Worm (Caenorhabditis elegans) whole organism, young adult: Measurements from ENCODE around the gene F28B1.9.

Experiments
- C17E4.6 ChIP-seq: fragments of 200-800 bp; sonication (Bioruptor generic); IDR thresholded peaks from 2 replicates; pipeline ENCODE4 v1.3.6; 2022; ENCODE audit warnings: missing genetic modification reagents, missing genetic modification characterization, missing compliant biosample characterization
- F10E7.11 ChIP-seq: sonication (generic microtip); optimal IDR thresholded peaks from 2 replicates; lab custom pipeline; 2017; ENCODE audit warnings: mild to moderate bottlenecking, missing genetic modification characterization, moderate library complexity, missing compliant biosample characterization
- F22D6.2 ChIP-seq: sonication (generic microtip); optimal IDR thresholded peaks from 2 replicates; lab custom pipeline; 2016; ENCODE audit warnings: mild to moderate bottlenecking, missing genetic modification characterization, missing compliant biosample characterization
- T07F8.4 ChIP-seq: sonication (generic microtip); optimal IDR thresholded peaks from 2 replicates; lab custom pipeline; 2016; ENCODE audit warnings: mild to moderate bottlenecking, missing genetic modification characterization, moderate library complexity, missing compliant biosample characterization
- T26A5.8 ChIP-seq: sonication (generic microtip); optimal IDR thresholded peaks from 2 replicates; lab custom pipeline; 2016; ENCODE audit warnings: missing genetic modification characterization, missing compliant biosample characterization
- Y53G8AR.9 ChIP-seq: fragments of 200-800 bp; sonication (Bioruptor generic); conservative IDR thresholded peaks from 2 replicates; pipeline ENCODE4 v1.3.6; 2022; ENCODE audit warnings: missing genetic modification reagents, missing genetic modification characterization, missing compliant biosample characterization
- Y56A3A.18 ChIP-seq: fragments of 200-800 bp; sonication (Bioruptor generic); IDR thresholded peaks from 2 replicates; pipeline ENCODE4 v1.3.6; 2022; ENCODE audit warnings: missing genetic modification reagents, missing genetic modification characterization, missing compliant biosample characterization
- Y79H2A.3 ChIP-seq: fragments of 200-800 bp; sonication (Bioruptor generic); conservative IDR thresholded peaks from 2 replicates; pipeline ENCODE4 v1.3.6; 2022; ENCODE audit warnings: missing genetic modification reagents, missing genetic modification characterization, missing compliant biosample characterization
- atf-7 ChIP-seq: sonication (generic microtip); optimal IDR thresholded peaks from 2 replicates; lab custom pipeline; 2017; ENCODE audit warnings: mild to moderate bottlenecking, missing genetic modification characterization, missing compliant biosample characterization
- athp-1 ChIP-seq: sonication (generic microtip); optimal IDR thresholded peaks from 2 replicates; lab custom pipeline; 2017; ENCODE audit warnings: mild to moderate bottlenecking, missing genetic modification characterization, missing compliant biosample characterization
- attf-5 ChIP-seq: fragments of 200-800 bp; sonication (Bioruptor generic); optimal IDR thresholded peaks from 2 replicates; lab custom pipeline; 2018; ENCODE audit warnings: mild to moderate bottlenecking, missing genetic modification characterization, missing compliant biosample characterization
- ceh-100 ChIP-seq: fragments of 200-800 bp; sonication (Bioruptor generic); IDR thresholded peaks from 2 replicates; pipeline ENCODE4 v1.3.6; 2022; ENCODE audit warnings: missing genetic modification reagents, missing genetic modification characterization, missing compliant biosample characterization
- ceh-91 ChIP-seq: fragments of 200-800 bp; sonication (Bioruptor generic); IDR thresholded peaks from 2 replicates; pipeline ENCODE4 v1.3.6; 2022; ENCODE audit warnings: missing genetic modification reagents, missing genetic modification characterization, missing compliant biosample characterization
- dox-1 ChIP-seq: fragments of 200-800 bp; sonication (Bioruptor generic); IDR thresholded peaks from 2 replicates; pipeline ENCODE4 v1.3.6; 2022; ENCODE audit warnings: missing genetic modification reagents, missing genetic modification characterization, missing compliant biosample characterization
- efl-1 ChIP-seq: fragments of 150-350 bp; optimal IDR thresholded peaks from 2 replicates; lab custom pipeline; 2014; ENCODE audit warnings: missing biosample characterization, missing genetic modification reagents, missing genetic modification characterization
- him-1 ChIP-seq: sonication (generic microtip); optimal IDR thresholded peaks from 2 replicates; lab custom pipeline; 2016; ENCODE audit warnings: missing genotype, missing genetic modification reagents, missing genetic modification characterization, missing compliant biosample characterization
- hmg-20 ChIP-seq: fragments of 200-800 bp; sonication (Bioruptor generic); IDR thresholded peaks from 2 replicates; pipeline ENCODE4 v1.3.6; 2022; ENCODE audit warnings: missing genetic modification reagents, missing genetic modification characterization, missing compliant biosample characterization
- lag-1 ChIP-seq: fragments of 200-800 bp; sonication (Bioruptor generic); IDR thresholded peaks from 2 replicates; pipeline ENCODE4 v1.3.6; 2022; ENCODE audit warnings: missing genetic modification reagents, missing genetic modification characterization, missing compliant biosample characterization
- let-526 ChIP-seq: fragments of 200-800 bp; sonication (Bioruptor generic); IDR thresholded peaks from 2 replicates; pipeline ENCODE4 v1.3.6; 2022; ENCODE audit warnings: missing genetic modification reagents, missing genetic modification characterization, missing compliant biosample characterization
- lin-40 ChIP-seq: sonication (generic microtip); optimal IDR thresholded peaks from 2 replicates; lab custom pipeline; 2016; ENCODE audit warnings: missing genetic modification characterization, mild to moderate bottlenecking, missing compliant biosample characterization, missing genotype, missing genetic modification reagents
- lin-54 ChIP-seq: fragments of 200-800 bp; sonication (Bioruptor generic); optimal IDR thresholded peaks from 2 replicates; lab custom pipeline; 2018; ENCODE audit warnings: mild to moderate bottlenecking, missing genetic modification characterization, missing compliant biosample characterization
- lsl-1 ChIP-seq: fragments of 200-800 bp; sonication (Bioruptor generic); optimal IDR thresholded peaks from 2 replicates; lab custom pipeline; 2018; ENCODE audit warnings: mild to moderate bottlenecking, missing genetic modification characterization, moderate library complexity, missing compliant biosample characterization
- lsy-27 ChIP-seq: sonication (generic microtip); optimal IDR thresholded peaks from 2 replicates; lab custom pipeline; 2017; ENCODE audit warnings: missing genetic modification characterization, mild to moderate bottlenecking, missing compliant biosample characterization, antibody characterized with exemption, missing genotype, borderline replicate concordance; ENCODE audit not compliant: insufficient read depth
- madf-3 ChIP-seq: fragments of 200-800 bp; sonication (Bioruptor generic); IDR thresholded peaks from 2 replicates; pipeline ENCODE4 v1.3.6; 2022; ENCODE audit warnings: missing genetic modification reagents, missing genetic modification characterization, missing compliant biosample characterization
- mes-4 ChIP-seq: sonication (generic microtip); optimal IDR thresholded peaks from 2 replicates; lab custom pipeline; 2016; ENCODE audit warnings: missing genotype, missing genetic modification characterization, missing compliant biosample characterization
- nfya-1 ChIP-seq: sonication (generic microtip); optimal IDR thresholded peaks from 2 replicates; lab custom pipeline; 2017; ENCODE audit warnings: antibody characterized with exemption, missing compliant biosample characterization, missing genetic modification characterization, borderline replicate concordance; ENCODE audit not compliant: insufficient read depth
- nhr-179 ChIP-seq: sonication (generic microtip); optimal IDR thresholded peaks from 2 replicates; lab custom pipeline; 2016; ENCODE audit warnings: mild to moderate bottlenecking, missing genetic modification characterization, missing compliant biosample characterization
- nhr-80 ChIP-seq: sonication (generic microtip); optimal IDR thresholded peaks from 2 replicates; lab custom pipeline; 2016; ENCODE audit warnings: missing genetic modification characterization, missing compliant biosample characterization
- pha-4 ChIP-seq: fragments of 150-350 bp; sonication (generic microtip); optimal IDR thresholded peaks from 2 replicates; lab custom pipeline; 2014; ENCODE audit warnings: missing biosample characterization, missing genetic modification reagents, missing genetic modification characterization
- rec-8 ChIP-seq, 2 experiments: sonication (generic microtip); optimal IDR thresholded peaks; 2 replicates each; lab custom pipeline; 2016; ENCODE audit warnings: mild to moderate bottlenecking in 2 of 2, missing genetic modification characterization in 2 of 2, missing genetic modification reagents in 2 of 2, missing genotype in 2 of 2, missing biosample characterization in 1 of 2, missing compliant biosample characterization in 1 of 2, moderate library complexity in 1 of 2
- snpc-1.1 ChIP-seq: sonication (generic microtip); optimal IDR thresholded peaks from 2 replicates; lab custom pipeline; 2017; ENCODE audit warnings: missing genetic modification characterization, mild to moderate bottlenecking, missing compliant biosample characterization, antibody characterized with exemption, moderate library complexity, missing genotype, missing genetic modification reagents; ENCODE audit not compliant: insufficient read depth
- snpc-1.3 ChIP-seq: sonication (generic microtip); optimal IDR thresholded peaks from 2 replicates; lab custom pipeline; 2017; ENCODE audit warnings: missing genetic modification characterization, mild to moderate bottlenecking, missing compliant biosample characterization, antibody characterized with exemption, moderate library complexity, missing genotype, missing genetic modification reagents; ENCODE audit not compliant: insufficient read depth
- tlf-1 ChIP-seq: fragments of 200-800 bp; sonication (Bioruptor generic); optimal IDR thresholded peaks from 2 replicates; lab custom pipeline; 2018; ENCODE audit warnings: mild to moderate bottlenecking, missing genetic modification characterization, missing compliant biosample characterization
- xnd-1 ChIP-seq: sonication (generic microtip); optimal IDR thresholded peaks from 2 replicates; lab custom pipeline; 2016; ENCODE audit warnings: missing genotype, missing genetic modification reagents, missing genetic modification characterization, missing compliant biosample characterization
- zfh-2 ChIP-seq: fragments of 200-800 bp; sonication (Bioruptor generic); conservative IDR thresholded peaks from 2 replicates; pipeline ENCODE4 v1.3.6; 2022; ENCODE audit warnings: missing genetic modification reagents, missing genetic modification characterization, missing compliant biosample characterization
- ztf-25 ChIP-seq: fragments of 200-800 bp; sonication (Bioruptor generic); IDR thresholded peaks from 2 replicates; pipeline ENCODE4 v1.3.6; 2022; ENCODE audit warnings: missing genetic modification reagents, missing genetic modification characterization, missing compliant biosample characterization
- ztf-26 ChIP-seq: sonication (generic microtip); optimal IDR thresholded peaks from 2 replicates; lab custom pipeline; 2017; ENCODE audit warnings: missing genetic modification characterization, missing compliant biosample characterization
- ztf-6 ChIP-seq: fragments of 200-800 bp; sonication (Bioruptor generic); IDR thresholded peaks from 2 replicates; pipeline ENCODE4 v1.3.6; 2022; ENCODE audit warnings: missing genetic modification reagents, missing genetic modification characterization, missing compliant biosample characterization

F28B1.9 gene

ce11 chrV:17030430-17030829 is 31.3 kb upstream of the F28B1.9 start:
- no peak for TF ChIP-seq tlf-1 (GFP tag; lab: Kevin White, UChicago)
- TF ChIP-seq efl-1, result no peak
- no peak for TF ChIP-seq T07F8.4 (tag; lab: Kevin White, UChicago)
- TF ChIP-seq lag-1 (GFP tag; lab: Robert Waterston, UW), result no peak
- TF ChIP-seq let-526 (GFP tag; lab: Robert Waterston, UW), result no peak
- no peak for TF ChIP-seq dox-1
- no peak for TF ChIP-seq ztf-6 (GFP tag; lab: Robert Waterston, UW)
- no peak for TF ChIP-seq ceh-100 (GFP tag; lab: Robert Waterston, UW)
- TF ChIP-seq ceh-91 (GFP tag; lab: Robert Waterston, UW), result no peak

- TF ChIP-seq ztf-25 (no peak), Y79H2A.3 (no peak), snpc-1.3 (no peak), him-1 (tag; lab: Kevin White, UChicago) (no peak), atf-7 (tag; lab: Kevin White, UChicago) (no peak), Y53G8AR.9 (GFP tag; lab: Robert Waterston, UW) (no peak)
These were observed 25.8 kb upstream of the F28B1.9 start, which contains the start of gene srz-94 for ce11 chrV:17035850-17036249. Gene srz-94, minus strand, starts transcription at chrV:17035950.

- no peak for TF ChIP-seq madf-3 (GFP tag; lab: Robert Waterston, UW)
- no peak for TF ChIP-seq athp-1 (tag; lab: Kevin White, UChicago)
- TF ChIP-seq attf-5 (GFP tag; lab: Kevin White, UChicago), result no peak
These were observed 19.4 kb upstream of the F28B1.9 start, which contains the start of gene hpo-33 for ce11 chrV:17042263-17042662. Gene hpo-33, plus strand, starts transcription at chrV:17042563.

ce11 chrV:17044500-17044899 is 17.2 kb upstream of the F28B1.9 start, which contains the start of gene F28B1.2:
Gene F28B1.2, plus strand, starts transcription at chrV:17044800.
- TF ChIP-seq lsy-27 (tag; lab: Kevin White, UChicago), result no peak
- no peak for TF ChIP-seq T26A5.8 (tag; lab: Kevin White, UChicago)
- no peak for TF ChIP-seq F10E7.11 (tag; lab: Kevin White, UChicago)
- no peak for TF ChIP-seq rec-8 (tag; optimal IDR thresholded peaks at IDR 0.05; lab: Kevin White, UChicago)
- no peak for TF ChIP-seq mes-4 (tag; lab: Kevin White, UChicago)
- no peak for TF ChIP-seq F22D6.2 (tag; lab: Kevin White, UChicago)
- TF ChIP-seq lin-54 (GFP tag; lab: Kevin White, UChicago), result no peak
- no peak for TF ChIP-seq tlf-1 (GFP tag; lab: Kevin White, UChicago)
- TF ChIP-seq nfya-1 (tag; lab: Kevin White, UChicago), result no peak
- TF ChIP-seq hmg-20 (GFP tag; lab: Robert Waterston, UW), result no peak
- TF ChIP-seq Y56A3A.18 (GFP tag; lab: Robert Waterston, UW), result no peak
- TF ChIP-seq nhr-179 (tag; lab: Kevin White, UChicago), result no peak
- TF ChIP-seq ceh-100 (GFP tag; lab: Robert Waterston, UW), result no peak
- TF ChIP-seq pha-4, result no peak
- TF ChIP-seq dox-1, result no peak

ce11 chrV:17059987-17060386 is 1.7 kb upstream of the F28B1.9 start, which contains the start of gene sri-66:
Gene sri-66, plus strand, starts transcription at chrV:17060287.
- TF ChIP-seq snpc-1.3 (no peak), lin-40 (tag; lab: Kevin White, UChicago) (no peak), nhr-80 (no peak), zfh-2 (GFP tag; lab: Robert Waterston, UW) (no peak), C17E4.6 (GFP tag; lab: Robert Waterston, UW) (no peak), ztf-6 (GFP tag; lab: Robert Waterston, UW) (no peak), pha-4 (no peak), snpc-1.1 (no peak), lsl-1 (no peak), ztf-26 (tag; lab: Kevin White, UChicago) (no peak), xnd-1 (tag; lab: Kevin White, UChicago) (no peak), ceh-100 (GFP tag; lab: Robert Waterston, UW) (no peak), him-1 (tag; lab: Kevin White, UChicago) (no peak)
